Fruit fly (Drosophila melanogaster) whole organism, embryonic: Measurements from ENCODE around the gene CG13085.
A peak's percentile ranks its signal among the peaks of the same experiment; 100 is the strongest.

Source experiments
- Aef1 ChIP-seq: fragments of 200-800 bp; sonication (Bioruptor generic); IDR thresholded peaks from 3 replicates; pipeline ENCODE4 v1.3.6; 2022; ENCODE audit warnings: missing biosample characterization, missing genetic modification characterization
- Antp ChIP-seq: fragments of 200-800 bp; sonication (Bioruptor generic); optimal IDR thresholded peaks from 3 replicates; lab custom pipeline; 2016; ENCODE audit warnings: missing biosample characterization, missing genetic modification characterization
- Asciz ChIP-seq: fragments of 200-800 bp; sonication (Bioruptor generic); optimal IDR thresholded peaks from 2 replicates; lab custom pipeline; 2017; ENCODE audit warnings: missing biosample characterization, mild to moderate bottlenecking, missing genetic modification characterization, missing genetic modification reagents
- CG10366 ChIP-seq: fragments of 200-800 bp; sonication (Bioruptor generic); IDR thresholded peaks from 2 replicates; pipeline ENCODE4 v1.3.6; 2022; ENCODE audit warnings: missing biosample characterization, missing genetic modification characterization
- CG11723 ChIP-seq: fragments of 200-800 bp; sonication (Bioruptor generic); optimal IDR thresholded peaks from 2 replicates; lab custom pipeline; 2017; ENCODE audit warnings: missing biosample characterization, mild to moderate bottlenecking, missing genetic modification characterization
- CG12659 ChIP-seq: fragments of 200-800 bp; sonication (Bioruptor generic); optimal IDR thresholded peaks from 3 replicates; lab custom pipeline; 2017; ENCODE audit warnings: mild to moderate bottlenecking, missing biosample characterization, missing genetic modification reagents, missing genetic modification characterization
- CG1529 ChIP-seq: fragments of 200-800 bp; sonication (Bioruptor generic); optimal IDR thresholded peaks from 3 replicates; lab custom pipeline; 2018; ENCODE audit warnings: missing biosample characterization, missing genetic modification characterization
- CG18011 ChIP-seq: fragments of 200-800 bp; sonication (Bioruptor generic); optimal IDR thresholded peaks from 2 replicates; lab custom pipeline; 2017; ENCODE audit warnings: missing biosample characterization, missing genetic modification characterization, mild to moderate bottlenecking, moderate library complexity, missing genotype
- CG18619 ChIP-seq: fragments of 200-800 bp; sonication (Bioruptor generic); optimal IDR thresholded peaks from 3 replicates; lab custom pipeline; 2017; ENCODE audit warnings: missing biosample characterization, mild to moderate bottlenecking, missing genetic modification characterization
- CG31224 ChIP-seq: fragments of 200-800 bp; sonication (Bioruptor generic); IDR thresholded peaks from 2 replicates; pipeline ENCODE4 v1.3.6; 2022; ENCODE audit warnings: missing biosample characterization, missing genetic modification characterization
- CG31365 ChIP-seq: fragments of 200-800 bp; sonication (Bioruptor generic); optimal IDR thresholded peaks from 2 replicates; lab custom pipeline; 2018; ENCODE audit warnings: missing biosample characterization, mild to moderate bottlenecking, missing genetic modification characterization
- CG32767 ChIP-seq: fragments of 200-800 bp; sonication (Bioruptor generic); IDR thresholded peaks from 2 replicates; pipeline ENCODE4 v1.3.6; 2022; ENCODE audit warnings: missing biosample characterization, missing genetic modification characterization
- CG3281 ChIP-seq: fragments of 200-800 bp; sonication (Bioruptor generic); optimal IDR thresholded peaks from 3 replicates; lab custom pipeline; 2017; ENCODE audit warnings: missing biosample characterization, mild to moderate bottlenecking, missing genetic modification characterization
- CG33213 ChIP-seq: fragments of 200-800 bp; sonication (Bioruptor generic); optimal IDR thresholded peaks from 3 replicates; lab custom pipeline; 2016; ENCODE audit warnings: missing biosample characterization, missing genetic modification characterization
- CG42726 ChIP-seq: fragments of 200-800 bp; sonication (Bioruptor generic); IDR thresholded peaks from 2 replicates; pipeline ENCODE4 v1.3.6; 2022; ENCODE audit warnings: missing biosample characterization, missing genetic modification characterization; ENCODE audit not compliant: partially characterized antibody
- CG4854 ChIP-seq: fragments of 200-800 bp; sonication (Bioruptor generic); optimal IDR thresholded peaks from 2 replicates; lab custom pipeline; 2016; ENCODE audit warnings: missing biosample characterization, missing genetic modification characterization, inconsistent platforms
- CG7963 ChIP-seq: fragments of 200-800 bp; sonication (Bioruptor generic); IDR thresholded peaks from 3 replicates; pipeline ENCODE4 v1.3.6; 2022; ENCODE audit warnings: missing biosample characterization, missing genetic modification characterization; ENCODE audit not compliant: partially characterized antibody
- CG9797 ChIP-seq: fragments of 200-800 bp; sonication (Bioruptor generic); optimal IDR thresholded peaks from 3 replicates; lab custom pipeline; 2018; ENCODE audit warnings: missing biosample characterization, mild to moderate bottlenecking, missing genetic modification characterization
- CG9932 ChIP-seq: fragments of 200-800 bp; sonication (Bioruptor generic); IDR thresholded peaks from 2 replicates; pipeline ENCODE4 v1.3.6; 2022; ENCODE audit warnings: missing biosample characterization, missing genetic modification characterization
- CoRest ChIP-seq: fragments of 200-800 bp; sonication (Bioruptor generic); optimal IDR thresholded peaks from 3 replicates; lab custom pipeline; 2018; ENCODE audit warnings: missing biosample characterization, mild to moderate bottlenecking, missing genetic modification characterization, moderate library complexity
- Doc2 ChIP-seq: fragments of 200-800 bp; sonication (Bioruptor generic); IDR thresholded peaks from 2 replicates; pipeline ENCODE4 v1.3.6; 2022; ENCODE audit warnings: missing biosample characterization, missing genetic modification characterization
- E2f1 ChIP-seq: fragments of 200-800 bp; sonication (Bioruptor generic); IDR thresholded peaks from 2 replicates; pipeline ENCODE4 v1.3.6; 2022; ENCODE audit warnings: missing biosample characterization, missing genetic modification characterization
- Eip74EF ChIP-seq, 2 experiments: fragments of 200-800 bp in 1 of 2; fragments of >200 bp in 1 of 2; sonication (Bioruptor generic) in 1 of 2; optimal IDR thresholded peaks; 2 replicates each; lab custom pipeline; 2017 to 2019; ENCODE audit warnings: missing biosample characterization in 2 of 2, missing genetic modification characterization in 2 of 2, mild to moderate bottlenecking in 1 of 2, moderate library complexity in 1 of 2
- Ets65A ChIP-seq: fragments of 200-800 bp; sonication (Bioruptor generic); peaks from one replicate; lab custom pipeline; 2016; ENCODE audit warnings: missing biosample characterization, missing genetic modification characterization
- Hmr ChIP-seq: fragments of 200-800 bp; sonication (Bioruptor generic); optimal IDR thresholded peaks from 3 replicates; lab custom pipeline; 2017; ENCODE audit warnings: mild to moderate bottlenecking, missing biosample characterization, missing genetic modification reagents, missing genetic modification characterization
- Hr78 ChIP-seq, 2 experiments: fragments of 200-800 bp in 1 of 2; fragments of >200 bp in 1 of 2; sonication (Bioruptor generic) in 1 of 2; optimal IDR thresholded peaks; 2 replicates each; lab custom pipeline; 2017 to 2019; ENCODE audit warnings: missing biosample characterization in 2 of 2, missing genetic modification characterization in 2 of 2, mild to moderate bottlenecking in 1 of 2, moderate library complexity in 1 of 2
- Kr ChIP-seq: fragments of 200-800 bp; sonication (Bioruptor generic); optimal IDR thresholded peaks from 2 replicates; lab custom pipeline; 2017; ENCODE audit warnings: missing biosample characterization, mild to moderate bottlenecking, missing genetic modification characterization
- Nf-YA ChIP-seq: fragments of 200-800 bp; sonication (Bioruptor generic); IDR thresholded peaks from 2 replicates; pipeline ENCODE4 v1.3.6; 2022; ENCODE audit warnings: missing biosample characterization, missing genetic modification characterization
- Oli ChIP-seq: fragments of 200-800 bp; sonication (Bioruptor generic); optimal IDR thresholded peaks from 2 replicates; lab custom pipeline; 2018; ENCODE audit warnings: missing biosample characterization, mild to moderate bottlenecking, missing genetic modification characterization, moderate library complexity
- Optix ChIP-seq: fragments of 200-800 bp; sonication (Bioruptor generic); IDR thresholded peaks from 3 replicates; pipeline ENCODE4 v1.3.6; 2022; ENCODE audit warnings: missing biosample characterization, missing genetic modification characterization
- ato ChIP-seq: fragments of 200-800 bp; sonication (Bioruptor generic); IDR thresholded peaks from 2 replicates; pipeline ENCODE4 v1.3.6; 2022; ENCODE audit warnings: missing biosample characterization, missing genetic modification characterization; ENCODE audit not compliant: partially characterized antibody
- caup ChIP-seq: fragments of 200-800 bp; sonication (Bioruptor generic); optimal IDR thresholded peaks from 3 replicates; lab custom pipeline; 2017; ENCODE audit warnings: missing biosample characterization, mild to moderate bottlenecking, missing genetic modification characterization, moderate library complexity; ENCODE audit not compliant: severe bottlenecking
- chm ChIP-seq: fragments of 200-800 bp; sonication (Bioruptor generic); IDR thresholded peaks from 2 replicates; pipeline ENCODE4 v1.3.6; 2022; ENCODE audit warnings: missing biosample characterization, missing genetic modification characterization
- crol ChIP-seq: fragments of 200-800 bp; sonication (Bioruptor generic); IDR thresholded peaks from 2 replicates; pipeline ENCODE4 v1.3.6; 2022; ENCODE audit warnings: missing biosample characterization, missing genetic modification characterization
- dimm ChIP-seq: fragments of 200-800 bp; sonication (Bioruptor generic); IDR thresholded peaks from 2 replicates; pipeline ENCODE4 v1.3.6; 2022; ENCODE audit warnings: missing biosample characterization, missing genetic modification characterization
- fu2 ChIP-seq: fragments of 200-800 bp; sonication (Bioruptor generic); optimal IDR thresholded peaks from 2 replicates; lab custom pipeline; 2016; ENCODE audit warnings: missing biosample characterization, missing genetic modification characterization
- gt ChIP-seq: fragments of 200-800 bp; sonication (Bioruptor generic); IDR thresholded peaks from 2 replicates; pipeline ENCODE4 v1.3.6; 2022; ENCODE audit warnings: missing biosample characterization, missing genetic modification characterization
- ham ChIP-seq: fragments of 200-800 bp; sonication (Bioruptor generic); IDR thresholded peaks from 2 replicates; pipeline ENCODE4 v1.3.6; 2022; ENCODE audit warnings: missing biosample characterization, missing genetic modification characterization
- ind ChIP-seq: fragments of 200-800 bp; sonication (Bioruptor generic); optimal IDR thresholded peaks from 3 replicates; lab custom pipeline; 2016; ENCODE audit warnings: missing biosample characterization, missing genetic modification characterization
- inv ChIP-seq: fragments of 200-800 bp; sonication (Bioruptor generic); IDR thresholded peaks from 2 replicates; pipeline ENCODE4 v1.3.6; 2022; ENCODE audit warnings: missing biosample characterization, missing genetic modification characterization; ENCODE audit not compliant: partially characterized antibody
- lbe ChIP-seq: fragments of 200-800 bp; sonication (Bioruptor generic); optimal IDR thresholded peaks from 2 replicates; lab custom pipeline; 2016; ENCODE audit warnings: missing biosample characterization, mild to moderate bottlenecking, missing genetic modification characterization
- luna ChIP-seq: fragments of 200-800 bp; sonication (Bioruptor generic); optimal IDR thresholded peaks from 2 replicates; lab custom pipeline; 2016; ENCODE audit warnings: missing biosample characterization, missing genetic modification characterization
- mam ChIP-seq: fragments of 200-800 bp; sonication (Bioruptor generic); optimal IDR thresholded peaks from 3 replicates; lab custom pipeline; 2016; ENCODE audit warnings: missing biosample characterization, missing genetic modification characterization
- odd ChIP-seq: fragments of 200-800 bp; sonication (Bioruptor generic); optimal IDR thresholded peaks from 2 replicates; lab custom pipeline; 2017; ENCODE audit warnings: missing biosample characterization, mild to moderate bottlenecking, missing genetic modification characterization
- peb ChIP-seq: fragments of 200-800 bp; sonication (Bioruptor generic); IDR thresholded peaks from 2 replicates; pipeline ENCODE4 v1.3.6; 2022; ENCODE audit warnings: missing biosample characterization, missing genetic modification characterization
- repo ChIP-seq: fragments of 200-800 bp; sonication (Bioruptor generic); optimal IDR thresholded peaks from 2 replicates; lab custom pipeline; 2016; ENCODE audit warnings: missing biosample characterization, missing genetic modification characterization
- rib ChIP-seq: fragments of 200-800 bp; sonication (Bioruptor generic); IDR thresholded peaks from 2 replicates; pipeline ENCODE4 v1.3.6; 2022; ENCODE audit warnings: missing biosample characterization, missing genetic modification characterization
- scrt ChIP-seq: fragments of 200-800 bp; sonication (Bioruptor generic); optimal IDR thresholded peaks from 2 replicates; lab custom pipeline; 2018; ENCODE audit warnings: missing biosample characterization, mild to moderate bottlenecking, missing genetic modification characterization, moderate library complexity
- tll ChIP-seq, 2 experiments: fragments of 200-800 bp in 1 of 2; fragments of >200 bp in 1 of 2; sonication (Bioruptor generic) in 1 of 2; optimal IDR thresholded peaks; 2 replicates each; lab custom pipeline; 2017 to 2019; ENCODE audit warnings: missing biosample characterization in 2 of 2, missing genetic modification characterization in 2 of 2, mild to moderate bottlenecking in 1 of 2, moderate library complexity in 1 of 2
- tna ChIP-seq: fragments of 200-800 bp; sonication (Bioruptor generic); IDR thresholded peaks from 2 replicates; pipeline ENCODE4 v1.3.6; 2022; ENCODE audit warnings: missing biosample characterization, missing genetic modification characterization; ENCODE audit not compliant: partially characterized antibody
- tup ChIP-seq: fragments of 200-800 bp; sonication (Bioruptor generic); optimal IDR thresholded peaks from 2 replicates; lab custom pipeline; 2016; ENCODE audit warnings: missing biosample characterization, mild to moderate bottlenecking, missing genetic modification characterization, moderate library complexity

The CG13085 gene

dm6 chr2L:19434260-19434659 is 10.4 kb downstream of the CG13085 start (continued):
- TF ChIP-seq Eip74EF (GFP tag; optimal IDR thresholded peaks at IDR 0.05; lab: Kevin White, UChicago) (peak in 1 of 2 experiments; percentile 63), caup (GFP tag; lab: Kevin White, UChicago) (peak; percentile 43), CoRest (tag; lab: Kevin White, UChicago) (no peak), CG10366 (GFP tag; lab: Robert Waterston, UW) (no peak), ato (GFP tag; lab: Robert Waterston, UW) (no peak), Antp (no peak), CG18011 (GFP tag; lab: Kevin White, UChicago) (no peak), Oli (tag; lab: Kevin White, UChicago) (no peak), CG1529 (peak; percentile 77), Aef1 (GFP tag; lab: Robert Waterston, UW) (no peak), CG9932 (no peak), chm (GFP tag; lab: Robert Waterston, UW) (no peak), rib (no peak), Nf-YA (GFP tag; lab: Robert Waterston, UW) (no peak), CG31224 (GFP tag; lab: Robert Waterston, UW) (no peak), tup (GFP tag; lab: Kevin White, UChicago) (no peak), Optix (GFP tag; lab: Robert Waterston, UW) (no peak), mam (no peak), Hr78 (GFP tag; optimal IDR thresholded peaks at IDR 0.05; lab: Kevin White, UChicago) (peak in 1 of 2 experiments; percentile 42), ham (no peak), CG31365 (tag; lab: Kevin White, UChicago) (peak; percentile 66), tll (GFP tag; optimal IDR thresholded peaks at IDR 0.05; lab: Kevin White, UChicago) (no peak), repo (GFP tag; lab: Kevin White, UChicago) (no peak), luna (GFP tag; lab: Kevin White, UChicago) (no peak), scrt (GFP tag; lab: Kevin White, UChicago) (peak; percentile 43), Kr (GFP tag; lab: Kevin White, UChicago) (peak; percentile 87), CG4854 (peak; percentile 20), CG11723 (GFP tag; lab: Kevin White, UChicago) (peak; percentile 28), CG33213 (peak; percentile 16), CG42726 (GFP tag; lab: Robert Waterston, UW) (no peak), CG12659 (GFP tag; lab: Kevin White, UChicago) (peak; percentile 2), E2f1 (GFP tag; lab: Robert Waterston, UW) (no peak), Hmr (peak; percentile 44), peb (GFP tag; lab: Robert Waterston, UW) (no peak), CG32767 (GFP tag; lab: Robert Waterston, UW) (no peak), odd (GFP tag; lab: Kevin White, UChicago) (peak; percentile 70), tna (GFP tag; lab: Robert Waterston, UW) (no peak), CG7963 (no peak), CG9797 (GFP tag; lab: Kevin White, UChicago) (no peak), Doc2 (GFP tag; lab: Robert Waterston, UW) (no peak), Ets65A (GFP tag; lab: Kevin White, UChicago) (no peak), CG18619 (GFP tag; lab: Kevin White, UChicago) (no peak), gt (no peak), fu2 (no peak), dimm (GFP tag; lab: Robert Waterston, UW) (no peak), inv (GFP tag; lab: Robert Waterston, UW) (no peak), ind (no peak), crol (GFP tag; lab: Robert Waterston, UW) (no peak), CG3281 (GFP tag; lab: Kevin White, UChicago) (peak; percentile 52), lbe (GFP tag; lab: Kevin White, UChicago) (no peak), Asciz (GFP tag; lab: Kevin White, UChicago) (peak; percentile 88)
